Fruit fly (Drosophila melanogaster) whole organism, adult: ENCODE results near the gene TkR86C.

Source experiments
- CG11617 ChIP-seq: fragments of 200-800 bp; sonication (Bioruptor generic); optimal IDR thresholded peaks from 2 replicates; lab custom pipeline; 2017; ENCODE audit warnings: mild to moderate bottlenecking, missing biosample characterization, missing genetic modification reagents, missing genetic modification characterization
- CG12768 ChIP-seq: fragments of 200-800 bp; sonication (Bioruptor generic); optimal IDR thresholded peaks from 2 replicates; lab custom pipeline; 2017; ENCODE audit warnings: missing biosample characterization, missing genetic modification characterization, mild to moderate bottlenecking, moderate library complexity, missing genetic modification reagents
- CG14711 ChIP-seq: fragments of 200-800 bp; sonication (Bioruptor generic); optimal IDR thresholded peaks from 2 replicates; lab custom pipeline; 2018; ENCODE audit warnings: missing biosample characterization, mild to moderate bottlenecking, missing genetic modification characterization, moderate library complexity
- CG1620 ChIP-seq: fragments of 200-800 bp; sonication (Bioruptor generic); optimal IDR thresholded peaks from 2 replicates; lab custom pipeline; 2016; ENCODE audit warnings: missing biosample characterization, missing genetic modification characterization
- CG33017 ChIP-seq: fragments of 200-800 bp; sonication (Bioruptor generic); optimal IDR thresholded peaks from 2 replicates; lab custom pipeline; 2018; ENCODE audit warnings: missing biosample characterization, mild to moderate bottlenecking, missing genetic modification characterization, moderate library complexity
- CG5204 ChIP-seq: fragments of 200-800 bp; sonication (Bioruptor generic); optimal IDR thresholded peaks from 2 replicates; lab custom pipeline; 2016; ENCODE audit warnings: missing biosample characterization, missing genetic modification characterization
- CG7045 ChIP-seq: fragments of 200-800 bp; sonication (Bioruptor generic); optimal IDR thresholded peaks from 2 replicates; lab custom pipeline; 2017; ENCODE audit warnings: missing biosample characterization, mild to moderate bottlenecking, missing genetic modification characterization
- CG7101 ChIP-seq: fragments of 200-800 bp; sonication (Bioruptor generic); optimal IDR thresholded peaks from 2 replicates; lab custom pipeline; 2018; ENCODE audit warnings: missing biosample characterization, mild to moderate bottlenecking, missing genetic modification characterization, moderate library complexity
- Clk ChIP-seq: fragments of 200-800 bp; sonication (Bioruptor generic); optimal IDR thresholded peaks from 2 replicates; lab custom pipeline; 2017; ENCODE audit warnings: missing biosample characterization, missing genetic modification characterization
- Crg-1 ChIP-seq: fragments of 200-800 bp; sonication (Bioruptor generic); optimal IDR thresholded peaks from 2 replicates; lab custom pipeline; 2016; ENCODE audit warnings: missing biosample characterization, missing genetic modification characterization
- Hr96 ChIP-seq: fragments of 200-800 bp; sonication (Bioruptor generic); optimal IDR thresholded peaks from 2 replicates; lab custom pipeline; 2016; ENCODE audit warnings: missing biosample characterization, missing genetic modification characterization
- Mnt ChIP-seq: fragments of 200-800 bp; sonication (Bioruptor generic); optimal IDR thresholded peaks from 2 replicates; lab custom pipeline; 2016; ENCODE audit warnings: missing biosample characterization, mild to moderate bottlenecking, missing genetic modification characterization
- bab1 ChIP-seq: fragments of 200-800 bp; sonication (Bioruptor generic); optimal IDR thresholded peaks from 3 replicates; lab custom pipeline; 2019; ENCODE audit warnings: missing biosample characterization, mild to moderate bottlenecking, missing genetic modification characterization, moderate library complexity
- cic ChIP-seq: fragments of 200-800 bp; sonication (Bioruptor generic); optimal IDR thresholded peaks from 2 replicates; lab custom pipeline; 2017; ENCODE audit warnings: missing biosample characterization, mild to moderate bottlenecking, missing genetic modification characterization, moderate library complexity
- cnc ChIP-seq, 2 experiments: fragments of >200 bp; optimal IDR thresholded peaks; 2 replicates each; lab custom pipeline; 2017
- kay ChIP-seq: fragments of 200-800 bp; sonication (Bioruptor generic); peaks from one replicate; lab custom pipeline; 2016; ENCODE audit warnings: missing biosample characterization, missing genetic modification characterization, borderline replicate concordance
- ovo ChIP-seq: fragments of 200-800 bp; sonication (Bioruptor generic); optimal IDR thresholded peaks from 2 replicates; lab custom pipeline; 2016; ENCODE audit warnings: missing biosample characterization, missing genetic modification characterization
- pad ChIP-seq: fragments of 200-800 bp; sonication (Bioruptor generic); optimal IDR thresholded peaks from 3 replicates; lab custom pipeline; 2017; ENCODE audit warnings: missing biosample characterization, missing genetic modification characterization, mild to moderate bottlenecking, moderate library complexity, missing genetic modification reagents
- tj ChIP-seq: fragments of 200-800 bp; sonication (Bioruptor generic); optimal IDR thresholded peaks from 3 replicates; lab custom pipeline; 2017; ENCODE audit warnings: missing biosample characterization, mild to moderate bottlenecking, missing genetic modification characterization, moderate library complexity
- toe ChIP-seq: fragments of 200-800 bp; sonication (Bioruptor generic); optimal IDR thresholded peaks from 2 replicates; lab custom pipeline; 2016; ENCODE audit warnings: missing biosample characterization, missing genetic modification characterization

The TkR86C gene

DNA sequence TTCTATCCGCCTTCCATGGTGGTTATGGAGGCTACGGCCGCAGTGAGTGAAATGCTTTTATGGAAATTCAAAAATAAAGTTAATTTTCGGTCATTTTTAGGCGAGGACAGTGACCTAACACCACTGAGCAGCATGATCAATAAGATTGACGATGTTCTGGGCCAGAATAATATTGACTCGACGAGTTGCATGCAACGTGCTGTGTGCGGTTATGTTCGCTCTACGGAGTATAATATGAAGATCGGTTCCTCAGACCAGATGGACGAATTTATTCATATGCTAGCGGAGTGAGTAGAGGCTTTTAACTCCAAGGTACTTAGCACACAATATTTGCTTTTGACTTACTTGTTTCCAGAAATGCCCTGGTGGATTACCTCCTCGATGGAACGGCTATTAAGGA, 29.1 kb upstream of the TkR86C start:
- no peak for TF ChIP-seq tj (GFP tag; lab: Kevin White, UChicago)
- no peak for TF ChIP-seq CG1620 (GFP tag; lab: Kevin White, UChicago)
- no peak for TF ChIP-seq pad
- TF ChIP-seq CG5204 (GFP tag; lab: Kevin White, UChicago): no peak

dm6 chr3R:10779269-10779668, 28.2 kb upstream of the TkR86C start, which contains the start of gene Desi:
Desi (plus strand) TSS chr3R:10779569.
- no peak for TF ChIP-seq Crg-1 (GFP tag; lab: Kevin White, UChicago)
- TF ChIP-seq kay (GFP tag; lab: Kevin White, UChicago): no peak
- TF ChIP-seq CG12768 (GFP tag; lab: Kevin White, UChicago): no peak
- TF ChIP-seq bab1 (GFP tag; lab: Kevin White, UChicago): no peak
- TF ChIP-seq cic (GFP tag; lab: Kevin White, UChicago): no peak
- no peak for TF ChIP-seq Mnt (GFP tag; lab: Kevin White, UChicago)
- TF ChIP-seq CG7101 (tag; lab: Kevin White, UChicago): no peak
- no peak for TF ChIP-seq cnc (optimal IDR thresholded peaks at IDR 0.05; lab: Kevin White, UChicago)
- no peak for TF ChIP-seq ovo (GFP tag; lab: Kevin White, UChicago)
- no peak for TF ChIP-seq CG5204 (GFP tag; lab: Kevin White, UChicago)

DNA sequence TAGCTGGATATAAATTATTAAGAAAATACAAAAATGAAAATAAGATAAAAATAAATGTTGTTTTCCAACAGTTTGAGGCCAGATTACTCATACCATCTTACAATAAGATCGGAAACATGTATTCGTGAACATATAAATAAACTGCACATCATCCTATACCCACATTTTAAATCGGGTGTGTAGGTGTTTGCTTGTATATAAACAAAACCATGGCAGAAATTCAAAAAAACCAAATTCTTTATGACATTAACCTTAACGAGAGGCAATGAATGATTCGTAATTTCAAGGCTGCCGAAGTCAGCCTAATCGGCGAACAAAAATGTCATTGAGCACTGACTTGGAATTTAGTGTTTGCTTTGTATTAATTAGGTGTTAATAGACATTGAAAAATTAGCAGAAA, 27.1 kb upstream of the TkR86C start:
- TF ChIP-seq kay (GFP tag; lab: Kevin White, UChicago): no peak
- TF ChIP-seq CG14711: no peak
- TF ChIP-seq bab1 (GFP tag; lab: Kevin White, UChicago): no peak
- TF ChIP-seq toe (GFP tag; lab: Kevin White, UChicago): no peak
- no peak for TF ChIP-seq CG1620 (GFP tag; lab: Kevin White, UChicago)
- TF ChIP-seq cic (GFP tag; lab: Kevin White, UChicago): no peak
- no peak for TF ChIP-seq ovo (GFP tag; lab: Kevin White, UChicago)
- no peak for TF ChIP-seq pad
- TF ChIP-seq Hr96 (GFP tag; lab: Kevin White, UChicago): no peak

DNA sequence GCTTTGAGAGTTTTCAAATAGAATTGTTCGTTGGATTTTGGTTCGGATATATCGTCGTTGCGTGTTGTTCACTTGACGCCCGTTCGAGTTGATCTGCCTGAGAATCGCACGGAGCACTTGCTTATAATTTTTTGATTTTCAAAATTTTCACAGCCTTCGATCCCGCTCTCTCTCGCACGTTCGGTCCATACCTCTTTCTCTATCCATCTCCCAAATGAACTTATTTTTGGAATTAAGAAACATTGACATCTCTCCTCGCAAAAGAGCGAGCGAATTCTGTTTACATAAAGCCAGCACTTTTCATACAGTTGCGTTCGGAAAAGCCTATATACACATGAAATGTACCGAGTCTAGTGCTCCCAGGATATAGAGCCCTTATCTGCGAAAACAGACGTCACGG, 26.2 kb upstream of the TkR86C start, which contains the start of the genes CG45076, CG45078 and fau:
CG45076 (minus strand) TSS at position 101 of the 400 bp plus-strand sequence.
CG45078 (minus strand) TSS at position 101 of the 400 bp plus-strand sequence.
fau (minus strand) TSS at position 101 of the 400 bp plus-strand sequence.
- TF ChIP-seq Crg-1 (GFP tag; lab: Kevin White, UChicago): no peak
- no peak for TF ChIP-seq CG7045
- TF ChIP-seq ovo (GFP tag; lab: Kevin White, UChicago): no peak
- TF ChIP-seq toe (GFP tag; lab: Kevin White, UChicago): no peak
- TF ChIP-seq CG5204 (GFP tag; lab: Kevin White, UChicago): no peak
- no peak for TF ChIP-seq bab1 (GFP tag; lab: Kevin White, UChicago)
- TF ChIP-seq tj (GFP tag; lab: Kevin White, UChicago): no peak
- TF ChIP-seq CG11617 (GFP tag; lab: Kevin White, UChicago): no peak

DNA sequence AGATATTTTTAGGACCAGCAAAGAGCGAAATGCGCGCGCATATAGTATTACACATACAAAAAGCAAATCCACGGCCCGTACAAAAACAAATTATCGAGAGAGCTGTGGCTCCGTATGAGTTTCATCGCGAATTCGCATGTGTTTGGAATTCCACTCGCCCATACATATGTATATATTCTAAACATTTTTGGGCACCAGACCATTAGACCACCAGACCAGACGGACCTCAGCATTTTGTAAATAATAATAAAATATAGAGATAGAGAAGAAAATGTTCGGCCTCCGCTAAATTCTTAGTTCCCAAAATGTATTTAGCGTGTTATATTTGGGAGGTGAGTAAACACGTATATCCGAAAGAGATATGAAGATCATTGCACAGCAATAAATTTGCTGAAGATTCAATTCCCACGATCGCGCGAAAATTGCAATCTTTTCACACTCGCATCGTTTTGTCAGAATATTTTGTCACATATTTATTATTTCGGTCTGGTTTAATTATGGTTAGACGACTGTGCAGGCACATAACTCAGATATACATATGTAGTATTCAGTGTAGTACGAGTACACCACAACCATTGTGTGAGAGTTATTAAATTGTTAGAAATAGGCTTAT, 25.1 kb upstream of the TkR86C start:
- TF ChIP-seq CG1620 (GFP tag; lab: Kevin White, UChicago): no peak

DNA sequence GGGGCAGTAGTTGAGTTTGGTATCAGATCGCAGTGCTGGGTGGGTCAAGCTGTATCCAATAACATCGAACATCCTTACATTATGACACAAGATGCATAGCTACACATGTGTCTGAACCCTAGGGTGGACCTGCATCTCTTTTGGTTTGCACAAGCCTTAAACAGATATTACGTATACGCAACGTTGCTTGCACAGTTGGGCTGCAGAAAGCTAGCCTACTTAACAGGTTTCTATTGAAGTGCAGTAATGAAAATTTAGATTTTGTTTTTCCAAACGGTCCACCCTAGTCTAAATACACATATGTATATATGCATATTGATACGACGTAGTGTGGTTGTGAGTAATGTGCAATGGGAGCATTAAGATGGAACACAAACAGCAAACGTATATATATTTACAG, 24.2 kb upstream of the TkR86C start:
- TF ChIP-seq cic (GFP tag; lab: Kevin White, UChicago) (no peak), Clk (GFP tag; lab: Kevin White, UChicago) (no peak), cnc (optimal IDR thresholded peaks at IDR 0.05; lab: Kevin White, UChicago) (no peak), Hr96 (GFP tag; lab: Kevin White, UChicago) (no peak), pad (no peak), Mnt (GFP tag; lab: Kevin White, UChicago) (no peak), toe (GFP tag; lab: Kevin White, UChicago) (no peak), bab1 (GFP tag; lab: Kevin White, UChicago) (no peak), CG7101 (tag; lab: Kevin White, UChicago) (no peak)

DNA sequence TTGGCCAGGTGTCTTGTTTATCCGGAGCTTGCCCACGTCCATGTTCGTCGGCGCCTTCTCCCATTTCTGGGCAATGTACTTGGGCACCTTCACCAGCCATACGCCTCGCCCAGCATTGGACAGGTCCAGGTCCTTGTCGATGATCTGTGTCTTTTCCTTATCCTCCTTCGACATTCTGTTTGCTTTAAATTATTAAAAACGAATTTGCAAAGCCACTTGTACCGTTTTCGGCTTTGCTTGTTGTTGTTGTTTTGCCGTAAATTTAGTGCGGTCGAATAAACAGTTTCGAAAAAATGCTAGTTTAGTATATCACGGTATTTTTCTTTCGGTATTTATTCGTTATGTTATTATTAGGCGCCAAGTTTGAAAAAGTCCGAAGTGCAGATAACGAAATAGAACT, 16.5 kb upstream of the TkR86C start, which contains the start of gene TfIIFbeta:
TfIIFbeta (minus strand) TSS at position 279 of the 400 bp plus-strand sequence.
- TF ChIP-seq kay (GFP tag; lab: Kevin White, UChicago) (no peak), CG12768 (GFP tag; lab: Kevin White, UChicago) (no peak), pad (no peak), Crg-1 (GFP tag; lab: Kevin White, UChicago) (no peak), Hr96 (GFP tag; lab: Kevin White, UChicago) (no peak), bab1 (GFP tag; lab: Kevin White, UChicago) (no peak), CG5204 (GFP tag; lab: Kevin White, UChicago) (no peak), Mnt (GFP tag; lab: Kevin White, UChicago) (no peak), tj (GFP tag; lab: Kevin White, UChicago) (no peak), CG1620 (GFP tag; lab: Kevin White, UChicago) (no peak), Clk (GFP tag; lab: Kevin White, UChicago) (no peak), cnc (optimal IDR thresholded peaks at IDR 0.05; lab: Kevin White, UChicago) (no peak), toe (GFP tag; lab: Kevin White, UChicago) (no peak), CG14711 (no peak), cic (GFP tag; lab: Kevin White, UChicago) (no peak), CG33017 (no peak), CG7045 (no peak), CG11617 (GFP tag; lab: Kevin White, UChicago) (no peak), ovo (GFP tag; lab: Kevin White, UChicago) (no peak), CG7101 (tag; lab: Kevin White, UChicago) (no peak)
